Worm (Caenorhabditis elegans): ENCODE data around the gene F18H3.1.

ce11 chrX:13493762-13494161 is 25.7 kb upstream of the F18H3.1 start:
- no peak for TF ChIP-seq ref-1 (GFP tag; conservative IDR thresholded peaks at IDR 0.05)
- TF ChIP-seq flt-1 (GFP tag; IDR thresholded peaks at IDR 0.05), result no peak
- no peak for TF ChIP-seq T22C8.4 (GFP tag; IDR thresholded peaks at IDR 0.05)
- TF ChIP-seq klf-2 (GFP tag; conservative IDR thresholded peaks at IDR 0.05), result no peak
- no peak for TF ChIP-seq ztf-23 (GFP tag; IDR thresholded peaks at IDR 0.05)
- no peak for TF ChIP-seq tab-1 (GFP tag; IDR thresholded peaks at IDR 0.05)

All from whole organism, midembryonic.